Worm (Caenorhabditis elegans): ENCODE results near the gene cyp-29A3.

ce11 chrV:68112-68511, 9.1 kb downstream of the cyp-29A3 start:
- TF ChIP-seq nhr-11 (tag; optimal IDR thresholded peaks at IDR 0.05), result no peak
- no peak for TF ChIP-seq nhr-237 (tag; optimal IDR thresholded peaks at IDR 0.05)
